Fruit fly (Drosophila melanogaster): ENCODE measurements around the gene mei-217.
A peak's percentile ranks its signal among the peaks of the same experiment; 100 is the strongest.

mei-217 gene

DNA sequence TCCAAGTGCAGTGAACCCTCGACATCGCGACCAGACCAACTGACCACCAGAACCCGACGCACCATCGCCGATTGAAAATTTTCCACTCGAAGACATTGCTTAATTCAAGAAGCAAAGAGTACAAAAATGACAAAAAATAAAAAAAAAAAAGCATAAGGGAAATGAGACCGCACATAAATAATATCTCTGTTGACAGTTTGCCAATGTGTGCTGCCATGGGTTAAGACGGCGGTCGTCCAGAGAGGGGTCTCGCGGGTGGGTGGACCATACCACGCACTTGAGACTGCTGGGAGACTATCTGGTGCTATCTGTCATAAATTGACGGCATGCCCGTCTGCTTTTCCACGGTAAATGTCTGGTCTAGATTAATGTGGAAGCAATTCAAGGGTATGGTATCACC lies 49.4 kb downstream of the mei-217 start (continued):
- TF ChIP-seq Poxn (GFP tag; IDR thresholded peaks at IDR 0.05) (no peak), CG1233 (GFP tag; optimal IDR thresholded peaks at IDR 0.05) (no peak), NK7.1 (GFP tag; optimal IDR thresholded peaks at IDR 0.05) (no peak), wor (GFP tag; IDR thresholded peaks at IDR 0.05) (no peak), aop (GFP tag; IDR thresholded peaks at IDR 0.05) (no peak), crp (GFP tag; optimal IDR thresholded peaks at IDR 0.05) (no peak), scrt (GFP tag; optimal IDR thresholded peaks at IDR 0.05) (no peak), ftz-f1 (GFP tag; optimal IDR thresholded peaks at IDR 0.05) (peak; percentile 1), esg (GFP tag; conservative IDR thresholded peaks at IDR 0.05) (no peak), CG32532 (GFP tag; IDR thresholded peaks at IDR 0.05) (peak; percentile 13; the same call in 1 of the 2 replicates), CG7271 (tag; optimal IDR thresholded peaks at IDR 0.05) (no peak), dpn (GFP tag; optimal IDR thresholded peaks at IDR 0.05) (no peak), sug (tag; optimal IDR thresholded peaks at IDR 0.05) (no peak), HmgD (GFP tag; optimal IDR thresholded peaks at IDR 0.05) (no peak), Ptx1 (GFP tag; IDR thresholded peaks at IDR 0.05) (no peak), seq (GFP tag; IDR thresholded peaks at IDR 0.05) (no peak), CG8944 (GFP tag; optimal IDR thresholded peaks at IDR 0.05) (no peak), CG42726 (GFP tag; IDR thresholded peaks at IDR 0.05; ENCODE audit: partially characterized antibody) (no peak), CG43689 (GFP tag; IDR thresholded peaks at IDR 0.05) (no peak), CG7839 (tag; optimal IDR thresholded peaks at IDR 0.05) (no peak), CG12659 (GFP tag; optimal IDR thresholded peaks at IDR 0.05) (no peak), lab (GFP tag; optimal IDR thresholded peaks at IDR 0.05) (no peak), CG34376 (GFP tag; optimal IDR thresholded peaks at IDR 0.05) (no peak)

DNA sequence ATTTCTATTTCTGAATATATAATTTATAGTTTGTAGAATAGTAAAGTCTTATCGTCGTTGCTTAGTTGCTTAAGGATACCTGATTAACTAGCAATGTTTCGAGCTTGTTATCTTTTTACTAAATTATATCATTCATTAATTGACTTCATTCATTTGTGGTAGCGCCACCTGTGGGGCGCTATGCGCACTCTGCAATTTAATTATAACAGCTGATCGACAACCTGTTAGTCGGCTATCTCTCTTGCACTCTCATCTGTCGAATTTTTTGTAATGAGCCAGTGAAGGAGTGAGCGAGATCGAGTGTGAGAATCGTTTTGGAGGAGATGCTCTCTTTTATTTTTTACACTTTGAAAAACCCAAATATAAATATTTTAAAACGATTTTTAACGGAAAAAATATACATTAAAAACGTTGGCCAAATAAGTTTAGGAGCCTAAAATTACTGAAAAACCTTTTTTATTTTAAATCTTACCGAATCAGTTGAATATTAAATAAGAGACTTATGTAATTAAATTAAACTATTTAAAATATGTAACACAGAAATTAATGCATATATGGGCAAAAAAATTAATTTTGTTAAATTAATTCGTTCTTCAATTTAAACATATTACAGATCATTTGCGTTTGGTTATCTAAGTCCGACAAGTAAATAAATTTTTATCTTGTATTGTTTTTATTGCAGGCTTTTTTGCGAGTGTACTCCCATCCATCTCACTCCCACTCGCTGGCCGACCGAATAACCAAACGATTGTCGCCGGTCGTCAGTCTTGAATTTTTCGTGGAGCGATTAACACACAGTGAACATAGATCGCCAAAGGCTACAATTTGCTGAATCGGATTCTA lies 51.5 kb downstream of the mei-217 start, which contains the start of the genes CG16700 and CG4991:
Gene CG16700, plus strand, starts transcription at position 793 of the 843 bp plus-strand sequence.
Gene CG4991, plus strand, starts transcription at position 793 of the 843 bp plus-strand sequence.
- TF ChIP-seq esg (GFP tag; conservative IDR thresholded peaks at IDR 0.05) = peak; percentile 60
- TF ChIP-seq CG6683 (GFP tag; optimal IDR thresholded peaks at IDR 0.05) = peak; percentile 66
- peak; percentile 50 for TF ChIP-seq ind (GFP tag; optimal IDR thresholded peaks at IDR 0.05)
- no peak for TF ChIP-seq hbn (GFP tag; IDR thresholded peaks at IDR 0.05; ENCODE audit: partially characterized antibody)
- TF ChIP-seq Eip74EF (GFP tag; optimal IDR thresholded peaks at IDR 0.05) = peak in 1 of 2 experiments; percentile 84
- TF ChIP-seq tna (GFP tag; IDR thresholded peaks at IDR 0.05; ENCODE audit: partially characterized antibody) = no peak
- no peak for TF ChIP-seq CG12071 (GFP tag; optimal IDR thresholded peaks at IDR 0.05)
- no peak for TF ChIP-seq slp2 (GFP tag; optimal IDR thresholded peaks at IDR 0.05)
- no peak for TF ChIP-seq ato (GFP tag; IDR thresholded peaks at IDR 0.05; ENCODE audit: partially characterized antibody)
- TF ChIP-seq Sin3A (optimal IDR thresholded peaks at IDR 0.05) = no peak
- peak; percentile 61 for TF ChIP-seq fd3F (GFP tag; optimal IDR thresholded peaks at IDR 0.05)
- no peak for TF ChIP-seq da (GFP tag; optimal IDR thresholded peaks at IDR 0.05)
- TF ChIP-seq CG1792 (GFP tag; optimal IDR thresholded peaks at IDR 0.05) = no peak
- TF ChIP-seq Sox100B (GFP tag; optimal IDR thresholded peaks at IDR 0.05) = peak; percentile 90
- TF ChIP-seq toy (GFP tag; IDR thresholded peaks at IDR 0.05) = 0 out of 2 replicates have a peak, but pooled peaks have one; percentile 27
- TF ChIP-seq CG7928 (GFP tag; optimal IDR thresholded peaks at IDR 0.05) = no peak
- TF ChIP-seq CHES-1-like (GFP tag; optimal IDR thresholded peaks at IDR 0.05) = no peak
- TF ChIP-seq yki (optimal IDR thresholded peaks at IDR 0.05) = no peak
- no peak for TF ChIP-seq usp (GFP tag; optimal IDR thresholded peaks at IDR 0.05)
- peak; percentile 72 for TF ChIP-seq CG6854 (GFP tag; optimal IDR thresholded peaks at IDR 0.05)
- TF ChIP-seq pfk (GFP tag; optimal IDR thresholded peaks at IDR 0.05) = no peak
- TF ChIP-seq NfI (GFP tag; optimal IDR thresholded peaks at IDR 0.05) = peak; percentile 55
- TF ChIP-seq Oli (tag; optimal IDR thresholded peaks at IDR 0.05) = peak; percentile 85
- peak; percentile 66 for TF ChIP-seq CG12155 (GFP tag; optimal IDR thresholded peaks at IDR 0.05)
- 0 out of 2 replicates have a peak, but pooled peaks have one; percentile 44 for TF ChIP-seq peb (GFP tag; IDR thresholded peaks at IDR 0.05)
- TF ChIP-seq stc (GFP tag; IDR thresholded peaks at IDR 0.05) = peak; percentile 61
- TF ChIP-seq CG12659 (GFP tag; optimal IDR thresholded peaks at IDR 0.05) = peak; percentile 87
- no peak for TF ChIP-seq abd-A (tag; optimal IDR thresholded peaks at IDR 0.05)
